Fruit fly (Drosophila melanogaster) whole organism, wandering third instar larva: ENCODE measurements around the gene CG11369.

Source experiments
- Abd-B ChIP-seq: fragments of >200 bp; optimal IDR thresholded peaks from 2 replicates; lab custom pipeline; 2017; ENCODE audit warnings: missing biosample characterization, missing genetic modification characterization
- Hnf4 ChIP-seq: fragments of 200-800 bp; sonication (Bioruptor generic); optimal IDR thresholded peaks from 2 replicates; lab custom pipeline; 2016; ENCODE audit warnings: missing biosample characterization, mild to moderate bottlenecking, missing genetic modification characterization
- Hr78 ChIP-seq: fragments of >200 bp; optimal IDR thresholded peaks from 2 replicates; lab custom pipeline; 2017; ENCODE audit warnings: missing biosample characterization, missing genetic modification characterization
- Jra ChIP-seq: sonication (Bioruptor generic); optimal IDR thresholded peaks from 2 replicates; lab custom pipeline; 2016; ENCODE audit warnings: missing biosample characterization, missing genetic modification characterization
- Sp1 ChIP-seq: fragments of 200-800 bp; sonication (Bioruptor generic); optimal IDR thresholded peaks from 3 replicates; lab custom pipeline; 2019; ENCODE audit warnings: missing biosample characterization, mild to moderate bottlenecking, missing genetic modification characterization, moderate library complexity
- dmrt93B ChIP-seq: fragments of 200-800 bp; sonication (Bioruptor generic); optimal IDR thresholded peaks from 2 replicates; lab custom pipeline; 2018; ENCODE audit warnings: missing biosample characterization, mild to moderate bottlenecking, missing genetic modification characterization
- dsf ChIP-seq: sonication (Bioruptor generic); optimal IDR thresholded peaks from 2 replicates; lab custom pipeline; 2016; ENCODE audit warnings: missing biosample characterization, missing genetic modification characterization, borderline replicate concordance
- ey ChIP-seq: fragments of 200-800 bp; sonication (Bioruptor generic); optimal IDR thresholded peaks from 2 replicates; lab custom pipeline; 2016; ENCODE audit warnings: missing biosample characterization, missing genetic modification characterization
- foxo ChIP-seq, 2 experiments: fragments of 200-800 bp; sonication (Bioruptor generic); optimal IDR thresholded peaks; 2 replicates in 1 of 2; 3 replicates in 1 of 2; lab custom pipeline; 2016 to 2017; ENCODE audit warnings: missing biosample characterization in 2 of 2, missing genetic modification characterization in 2 of 2
- fru ChIP-seq: fragments of 200-800 bp; sonication (Bioruptor generic); optimal IDR thresholded peaks from 3 replicates; lab custom pipeline; 2016; ENCODE audit warnings: missing biosample characterization, mild to moderate bottlenecking, missing genetic modification characterization
- jim ChIP-seq: fragments of 175-275, 200-325 bp; sonication (Bioruptor generic); optimal IDR thresholded peaks from 2 replicates; lab custom pipeline; 2016; ENCODE audit warnings: missing biosample characterization, mild to moderate bottlenecking, missing genetic modification characterization
- lola ChIP-seq: fragments of >200 bp; optimal IDR thresholded peaks from 2 replicates; lab custom pipeline; 2017; ENCODE audit warnings: missing biosample characterization, missing genetic modification characterization
- psq ChIP-seq: fragments of 200-800 bp; sonication (Bioruptor generic); optimal IDR thresholded peaks from 3 replicates; lab custom pipeline; 2017; ENCODE audit warnings: missing biosample characterization, mild to moderate bottlenecking, missing genetic modification characterization, moderate library complexity
- usp ChIP-seq: fragments of >200 bp; optimal IDR thresholded peaks from 2 replicates; lab custom pipeline; 2017; ENCODE audit warnings: missing biosample characterization, missing genetic modification characterization

- TF ChIP-seq dsf (GFP tag; lab: Kevin White, UChicago) (peak; percentile 17), ey (GFP tag; lab: Kevin White, UChicago) (peak; percentile 77), Abd-B (GFP tag; lab: Kevin White, UChicago) (no peak), Sp1 (GFP tag; lab: Kevin White, UChicago) (peak; percentile 68), lola (GFP tag; lab: Kevin White, UChicago) (no peak), Jra (peak; percentile 36), fru (peak; percentile 81), usp (GFP tag; lab: Kevin White, UChicago) (no peak), foxo (GFP tag; optimal IDR thresholded peaks at IDR 0.05; lab: Kevin White, UChicago) (peak in 1 of 2 experiments; percentile 79), Hr78 (GFP tag; lab: Kevin White, UChicago) (no peak), jim (no peak), Hnf4 (GFP tag; lab: Kevin White, UChicago) (peak; percentile 77), psq (peak; percentile 68), dmrt93B (GFP tag; lab: Kevin White, UChicago) (peak; percentile 56)
These were observed 47.9 kb upstream of the CG11369 start for dm6 chrX:7526099-7526718.
